Fruit fly (Drosophila melanogaster) whole organism, embryonic: ENCODE measurements around the gene Der-2.

Experiments used
- Bteb2 ChIP-seq: fragments of 200-800 bp; sonication (Bioruptor generic); optimal IDR thresholded peaks from 2 replicates; lab custom pipeline; 2016; ENCODE audit warnings: missing biosample characterization, missing genetic modification characterization
- CG11696 ChIP-seq: fragments of 200-800 bp; sonication (Bioruptor generic); IDR thresholded peaks from 2 replicates; pipeline ENCODE4 v1.3.6; 2022; ENCODE audit warnings: missing biosample characterization, missing genetic modification characterization
- CG12659 ChIP-seq: fragments of 200-800 bp; sonication (Bioruptor generic); optimal IDR thresholded peaks from 3 replicates; lab custom pipeline; 2017; ENCODE audit warnings: mild to moderate bottlenecking, missing biosample characterization, missing genetic modification reagents, missing genetic modification characterization
- CG12942 ChIP-seq: fragments of 200-800 bp; sonication (Bioruptor generic); optimal IDR thresholded peaks from 3 replicates; lab custom pipeline; 2016; ENCODE audit warnings: missing biosample characterization, missing genetic modification characterization
- CG13296 ChIP-seq: fragments of 200-800 bp; sonication (Bioruptor generic); optimal IDR thresholded peaks from 3 replicates; lab custom pipeline; 2018; ENCODE audit warnings: missing biosample characterization, mild to moderate bottlenecking, missing genetic modification characterization
- CG1603 ChIP-seq: fragments of 200-800 bp; sonication (Bioruptor generic); optimal IDR thresholded peaks from 2 replicates; lab custom pipeline; 2019; ENCODE audit warnings: missing biosample characterization, mild to moderate bottlenecking, missing genetic modification characterization, moderate library complexity
- CG17802 ChIP-seq: fragments of 200-800 bp; sonication (Bioruptor generic); optimal IDR thresholded peaks from 2 replicates; lab custom pipeline; 2018; ENCODE audit warnings: missing biosample characterization, mild to moderate bottlenecking, missing genetic modification characterization, moderate library complexity
- CG18764 ChIP-seq: fragments of 200-800 bp; sonication (Bioruptor generic); optimal IDR thresholded peaks from 3 replicates; lab custom pipeline; 2016; ENCODE audit warnings: missing biosample characterization, missing genetic modification characterization
- CG2202 ChIP-seq: fragments of 200-800 bp; sonication (Bioruptor generic); optimal IDR thresholded peaks from 2 replicates; lab custom pipeline; 2018; ENCODE audit warnings: missing biosample characterization, mild to moderate bottlenecking, missing genetic modification characterization
- CG2712 ChIP-seq: fragments of 200-800 bp; optimal IDR thresholded peaks from 3 replicates; lab custom pipeline; 2019; ENCODE audit warnings: missing biosample characterization, mild to moderate bottlenecking, missing genetic modification characterization, moderate library complexity
- CG4360 ChIP-seq: fragments of 200-800 bp; sonication (Bioruptor generic); IDR thresholded peaks from 2 replicates; pipeline ENCODE4 v1.3.6; 2022; ENCODE audit warnings: missing biosample characterization, missing genetic modification characterization
- CG4424 ChIP-seq: fragments of 200-800 bp; sonication (Bioruptor generic); optimal IDR thresholded peaks from 3 replicates; lab custom pipeline; 2016; ENCODE audit warnings: missing biosample characterization, missing genetic modification characterization
- CG4854 ChIP-seq: fragments of 200-800 bp; sonication (Bioruptor generic); optimal IDR thresholded peaks from 2 replicates; lab custom pipeline; 2016; ENCODE audit warnings: missing biosample characterization, missing genetic modification characterization, inconsistent platforms
- CG6813 ChIP-seq: fragments of 200-800 bp; sonication (Bioruptor generic); optimal IDR thresholded peaks from 2 replicates; lab custom pipeline; 2017; ENCODE audit warnings: missing biosample characterization, missing genetic modification characterization, mild to moderate bottlenecking, moderate library complexity, missing genetic modification reagents
- CG7372 ChIP-seq: fragments of 200-800 bp; sonication (Bioruptor generic); IDR thresholded peaks from 2 replicates; pipeline ENCODE4 v1.3.6; 2022; ENCODE audit warnings: missing biosample characterization, missing genetic modification characterization
- CG7928 ChIP-seq: fragments of 200-800 bp; sonication (Bioruptor generic); optimal IDR thresholded peaks from 2 replicates; lab custom pipeline; 2017; ENCODE audit warnings: missing biosample characterization, mild to moderate bottlenecking, missing genetic modification characterization
- CG8281 ChIP-seq: fragments of 200-800 bp; sonication (Bioruptor generic); optimal IDR thresholded peaks from 2 replicates; lab custom pipeline; 2018; ENCODE audit warnings: missing biosample characterization, mild to moderate bottlenecking, missing genetic modification characterization, moderate library complexity
- D19B ChIP-seq: fragments of 200-800 bp; sonication (Bioruptor generic); optimal IDR thresholded peaks from 2 replicates; lab custom pipeline; 2017; ENCODE audit warnings: missing biosample characterization, mild to moderate bottlenecking, missing genetic modification characterization
- Ets65A ChIP-seq: fragments of 200-800 bp; sonication (Bioruptor generic); peaks from one replicate; lab custom pipeline; 2016; ENCODE audit warnings: missing biosample characterization, missing genetic modification characterization
- HLH54F ChIP-seq: fragments of 200-800 bp; sonication (Bioruptor generic); optimal IDR thresholded peaks from 3 replicates; lab custom pipeline; 2016; ENCODE audit warnings: missing biosample characterization, missing genetic modification characterization
- Hand ChIP-seq: fragments of 200-800 bp; sonication (Bioruptor generic); optimal IDR thresholded peaks from 2 replicates; lab custom pipeline; 2017; ENCODE audit warnings: mild to moderate bottlenecking, missing biosample characterization, missing genetic modification reagents, missing genetic modification characterization
- HmgD ChIP-seq: fragments of 200-800 bp; sonication (Bioruptor generic); optimal IDR thresholded peaks from 3 replicates; lab custom pipeline; 2016; ENCODE audit warnings: missing biosample characterization, missing genetic modification characterization
- HmgZ ChIP-seq: fragments of 200-800 bp; sonication (Bioruptor generic); optimal IDR thresholded peaks from 2 replicates; lab custom pipeline; 2018; ENCODE audit warnings: missing biosample characterization, mild to moderate bottlenecking, missing genetic modification characterization
- Hmr ChIP-seq: fragments of 200-800 bp; sonication (Bioruptor generic); optimal IDR thresholded peaks from 3 replicates; lab custom pipeline; 2017; ENCODE audit warnings: mild to moderate bottlenecking, missing biosample characterization, missing genetic modification reagents, missing genetic modification characterization
- Max ChIP-seq: fragments of 200-800 bp; sonication (Bioruptor generic); optimal IDR thresholded peaks from 2 replicates; lab custom pipeline; 2016; ENCODE audit warnings: missing biosample characterization, mild to moderate bottlenecking, missing genetic modification characterization
- Mrtf ChIP-seq: fragments of 200-800 bp; sonication (Bioruptor generic); IDR thresholded peaks from 3 replicates; pipeline ENCODE4 v1.3.6; 2022; ENCODE audit warnings: missing biosample characterization, missing genetic modification characterization
- Myb ChIP-seq: fragments of 200-800 bp; sonication (Bioruptor generic); optimal IDR thresholded peaks from 2 replicates; lab custom pipeline; 2016; ENCODE audit warnings: missing biosample characterization, missing genetic modification characterization
- Nf-YB ChIP-seq: fragments of 200-800 bp; sonication (Bioruptor generic); optimal IDR thresholded peaks from 3 replicates; lab custom pipeline; 2019; ENCODE audit warnings: missing biosample characterization, mild to moderate bottlenecking, missing genetic modification characterization, moderate library complexity
- Oaz ChIP-seq: fragments of 200-800 bp; sonication (Bioruptor generic); IDR thresholded peaks from 2 replicates; pipeline ENCODE4 v1.3.6; 2022; ENCODE audit warnings: missing biosample characterization, missing genetic modification characterization
- Ravus ChIP-seq: fragments of 200-800 bp; sonication (Bioruptor generic); IDR thresholded peaks from 2 replicates; pipeline ENCODE4 v1.3.6; 2022; ENCODE audit warnings: missing biosample characterization, missing genetic modification characterization
- Six4 ChIP-seq: fragments of 200-800 bp; sonication (Bioruptor generic); optimal IDR thresholded peaks from 2 replicates; lab custom pipeline; 2016; ENCODE audit warnings: missing biosample characterization, missing genetic modification characterization
- ara ChIP-seq: fragments of 200-800 bp; sonication (Bioruptor generic); IDR thresholded peaks from 2 replicates; pipeline ENCODE4 v1.3.6; 2022; ENCODE audit warnings: missing biosample characterization, missing genetic modification characterization
- bigmax ChIP-seq: fragments of 200-800 bp; sonication (Bioruptor generic); optimal IDR thresholded peaks from 2 replicates; lab custom pipeline; 2018; ENCODE audit warnings: missing biosample characterization, mild to moderate bottlenecking, missing genetic modification characterization
- bsh ChIP-seq, 2 experiments: fragments of 200-800 bp; sonication (Bioruptor generic); optimal IDR thresholded peaks; 2 replicates each; lab custom pipeline; 2017 to 2018; ENCODE audit warnings: mild to moderate bottlenecking in 2 of 2, missing biosample characterization in 2 of 2, missing genetic modification characterization in 2 of 2, moderate library complexity in 1 of 2
- cas ChIP-seq: fragments of 200-800 bp; sonication (Bioruptor generic); IDR thresholded peaks from 2 replicates; pipeline ENCODE4 v1.3.6; 2022; ENCODE audit warnings: missing biosample characterization, missing genetic modification characterization
- disco-r ChIP-seq: fragments of 200-800 bp; sonication (Bioruptor generic); optimal IDR thresholded peaks from 2 replicates; lab custom pipeline; 2016; ENCODE audit warnings: missing biosample characterization, missing genetic modification characterization
- exex ChIP-seq: fragments of 200-800 bp; sonication (Bioruptor generic); optimal IDR thresholded peaks from 4 replicates; lab custom pipeline; 2018; ENCODE audit warnings: missing biosample characterization, mild to moderate bottlenecking, missing genetic modification characterization, moderate library complexity
- fd102C ChIP-seq: fragments of 200-800 bp; sonication (Bioruptor generic); optimal IDR thresholded peaks from 2 replicates; lab custom pipeline; 2018; ENCODE audit warnings: missing biosample characterization, mild to moderate bottlenecking, missing genetic modification characterization, moderate library complexity
- grau ChIP-seq: fragments of 200-800 bp; optimal IDR thresholded peaks from 3 replicates; lab custom pipeline; 2019; ENCODE audit warnings: missing biosample characterization, mild to moderate bottlenecking, missing genetic modification characterization, moderate library complexity
- gt ChIP-seq: fragments of 200-800 bp; sonication (Bioruptor generic); IDR thresholded peaks from 2 replicates; pipeline ENCODE4 v1.3.6; 2022; ENCODE audit warnings: missing biosample characterization, missing genetic modification characterization
- jing ChIP-seq: fragments of 200-800 bp; sonication (Bioruptor generic); optimal IDR thresholded peaks from 2 replicates; lab custom pipeline; 2018; ENCODE audit warnings: missing biosample characterization, mild to moderate bottlenecking, missing genetic modification characterization
- ken ChIP-seq: fragments of 200-800 bp; sonication (Bioruptor generic); IDR thresholded peaks from 3 replicates; pipeline ENCODE4 v1.3.6; 2022; ENCODE audit warnings: missing biosample characterization, missing genetic modification characterization
- lmd ChIP-seq: fragments of 200-800 bp; sonication (Bioruptor generic); IDR thresholded peaks from 2 replicates; pipeline ENCODE4 v1.3.6; 2022; ENCODE audit warnings: missing biosample characterization, missing genetic modification characterization
- org-1 ChIP-seq: fragments of 200-800 bp; sonication (Bioruptor generic); optimal IDR thresholded peaks from 2 replicates; lab custom pipeline; 2017; ENCODE audit warnings: missing biosample characterization, missing genetic modification characterization
- otp ChIP-seq: fragments of 200-800 bp; sonication (Bioruptor generic); IDR thresholded peaks from 3 replicates; pipeline ENCODE4, ENCODE4 v1.3.6; 2022; ENCODE audit warnings: missing biosample characterization, missing genetic modification characterization
- pnt ChIP-seq: fragments of 200-800 bp; sonication (Bioruptor generic); optimal IDR thresholded peaks from 3 replicates; lab custom pipeline; 2016; ENCODE audit warnings: missing biosample characterization, missing genetic modification characterization
- sens ChIP-seq: fragments of 200-800 bp; sonication (Bioruptor generic); peaks from one replicate; lab custom pipeline; 2016; ENCODE audit warnings: missing biosample characterization, missing genetic modification characterization
- slbo ChIP-seq: fragments of 200-800 bp; sonication (Bioruptor generic); IDR thresholded peaks from 2 replicates; pipeline ENCODE4 v1.3.6; 2022; ENCODE audit warnings: missing biosample characterization, missing genetic modification characterization
- sug ChIP-seq: fragments of 200-800 bp; optimal IDR thresholded peaks from 2 replicates; lab custom pipeline; 2019; ENCODE audit warnings: missing biosample characterization, mild to moderate bottlenecking, missing genetic modification characterization, moderate library complexity
- zf30C ChIP-seq: fragments of 200-800 bp; sonication (Bioruptor generic); optimal IDR thresholded peaks from 3 replicates; lab custom pipeline; 2018; ENCODE audit warnings: missing biosample characterization, mild to moderate bottlenecking, missing genetic modification characterization

Gene Der-2

dm6 chr3R:16448378-16449134 lies 35.5 kb downstream of the Der-2 start (continued):
- no peak for TF ChIP-seq CG7928 (GFP tag; lab: Kevin White, UChicago)
- peak; percentile 82 for TF ChIP-seq pnt (GFP tag; lab: Kevin White, UChicago)
- TF ChIP-seq Hmr, result peak; percentile 56
- TF ChIP-seq Nf-YB (GFP tag; lab: Kevin White, UChicago), result peak; percentile 27
- TF ChIP-seq CG13296 (GFP tag; lab: Kevin White, UChicago), result no peak
- peak; percentile 96 for TF ChIP-seq Ets65A (GFP tag; lab: Kevin White, UChicago)
- peak; percentile 84 for TF ChIP-seq sens (GFP tag; lab: Kevin White, UChicago)
- peak; percentile 63 for TF ChIP-seq Oaz (GFP tag; lab: Robert Waterston, UW)
- peak; percentile 51 for TF ChIP-seq Bteb2 (GFP tag; lab: Kevin White, UChicago)
- peak; percentile 50 for TF ChIP-seq disco-r
- TF ChIP-seq Mrtf (GFP tag; lab: Robert Waterston, UW), result peak; percentile 68; the same call in 2 of the 3 replicates
- no peak for TF ChIP-seq Hand (GFP tag; lab: Kevin White, UChicago)
- peak; percentile 73 for TF ChIP-seq cas (GFP tag; lab: Robert Waterston, UW)
- peak; percentile 7 for TF ChIP-seq sug (tag; lab: Kevin White, UChicago)
- no peak for TF ChIP-seq fd102C
- TF ChIP-seq D19B (GFP tag; lab: Kevin White, UChicago), result no peak
- peak; percentile 51 for TF ChIP-seq CG12659
- TF ChIP-seq CG2712 (tag; lab: Kevin White, UChicago), result peak; percentile 75
- TF ChIP-seq exex (tag; lab: Kevin White, UChicago), result no peak
- peak; percentile 77 for TF ChIP-seq CG17802 (tag; lab: Kevin White, UChicago)
- peak; percentile 28 for TF ChIP-seq Six4 (GFP tag; lab: Kevin White, UChicago)
- TF ChIP-seq HmgD (GFP tag; lab: Kevin White, UChicago), result no peak
- TF ChIP-seq CG12942 (GFP tag; lab: Kevin White, UChicago), result peak; percentile 66
- peak; percentile 68 for TF ChIP-seq CG2202 (tag; lab: Kevin White, UChicago)
- TF ChIP-seq CG4360 (GFP tag; lab: Robert Waterston, UW), result peak; percentile 43; the same call in 1 of the 2 replicates
- TF ChIP-seq bigmax (GFP tag; lab: Kevin White, UChicago), result no peak
- TF ChIP-seq CG11696 (GFP tag; lab: Robert Waterston, UW), result peak; percentile 72
- peak; percentile 71; the same call in 1 of the 2 replicates for TF ChIP-seq CG7372 (GFP tag; lab: Robert Waterston, UW)
- peak; percentile 93 for TF ChIP-seq ara
- peak; percentile 23 for TF ChIP-seq HLH54F (GFP tag; lab: Kevin White, UChicago)
- peak; percentile 60 for TF ChIP-seq grau (tag; lab: Kevin White, UChicago)
- TF ChIP-seq CG4854 (GFP tag; lab: Kevin White, UChicago), result peak; percentile 41
- TF ChIP-seq Myb (GFP tag; lab: Kevin White, UChicago), result peak; percentile 21
- TF ChIP-seq CG18764 (GFP tag; lab: Kevin White, UChicago), result peak; percentile 58
- peak; percentile 29 for TF ChIP-seq CG6813 (GFP tag; lab: Kevin White, UChicago)
- TF ChIP-seq Max (GFP tag; lab: Kevin White, UChicago), result no peak
- TF ChIP-seq CG8281 (tag; lab: Kevin White, UChicago), result no peak
- peak; percentile 76 for TF ChIP-seq zf30C (GFP tag; lab: Kevin White, UChicago)
- peak; percentile 93 for TF ChIP-seq otp (GFP tag; lab: Robert Waterston, UW)
- TF ChIP-seq org-1 (GFP tag; lab: Kevin White, UChicago), result no peak
- peak; percentile 73 for TF ChIP-seq HmgZ (tag; lab: Kevin White, UChicago)
- TF ChIP-seq gt, result peak; percentile 76
- peak; percentile 81 for TF ChIP-seq jing (GFP tag; lab: Kevin White, UChicago)
- TF ChIP-seq CG1603 (tag; lab: Kevin White, UChicago), result peak; percentile 97
- TF ChIP-seq CG4424 (GFP tag; lab: Kevin White, UChicago), result no peak
- peak; percentile 90 for TF ChIP-seq ken (GFP tag; lab: Robert Waterston, UW)
- peak; percentile 91 to 96 for TF ChIP-seq bsh (GFP tag; optimal IDR thresholded peaks at IDR 0.05; lab: Kevin White, UChicago)
- TF ChIP-seq slbo (GFP tag; lab: Robert Waterston, UW), result peak; percentile 80
- peak; percentile 82 for TF ChIP-seq lmd (GFP tag; lab: Robert Waterston, UW)
- TF ChIP-seq Ravus (GFP tag; lab: Robert Waterston, UW), result peak; percentile 51
